Worm (Caenorhabditis elegans): Measurements from ENCODE around the gene T04C12.33.

T04C12.33 gene

ce11 chrV:11011807-11012206, 40.2 kb upstream of the T04C12.33 start:
- no peak for TF ChIP-seq drap-1 (GFP tag; optimal IDR thresholded peaks at IDR 0.05)
- TF ChIP-seq elt-1 (tag; optimal IDR thresholded peaks at IDR 0.05; ENCODE audit: borderline replicate concordance, insufficient read depth): no peak
- TF ChIP-seq ztf-11 (tag; optimal IDR thresholded peaks at IDR 0.05): no peak
- TF ChIP-seq sem-2 (GFP tag; optimal IDR thresholded peaks at IDR 0.05): no peak
- TF ChIP-seq nhr-76 (tag; optimal IDR thresholded peaks at IDR 0.05): no peak
- no peak for TF ChIP-seq lin-13 (tag; optimal IDR thresholded peaks at IDR 0.05)
- no peak for TF ChIP-seq unc-62 (GFP tag; optimal IDR thresholded peaks at IDR 0.05)
- no peak for TF ChIP-seq M03D4.4 (tag; optimal IDR thresholded peaks at IDR 0.05)
- no peak for TF ChIP-seq lin-32 (GFP tag; optimal IDR thresholded peaks at IDR 0.05)
- TF ChIP-seq ceh-83 (GFP tag; optimal IDR thresholded peaks at IDR 0.05): no peak
- no peak for TF ChIP-seq unc-120 (tag; optimal IDR thresholded peaks at IDR 0.05; ENCODE audit: poor library complexity, severe bottlenecking)
- TF ChIP-seq mab-5 (tag; optimal IDR thresholded peaks at IDR 0.05): no peak

ce11 chrV:11012419-11012818, 39.6 kb upstream of the T04C12.33 start, which contains the start of gene C13G3.1:
Gene C13G3.1 (minus strand): TSS chrV:11012465.
- TF ChIP-seq cnd-1 (tag; optimal IDR thresholded peaks at IDR 0.05) (no peak), ham-2 (GFP tag; optimal IDR thresholded peaks at IDR 0.05) (no peak), ceh-39 (tag; optimal IDR thresholded peaks at IDR 0.05) (no peak), unc-62 (GFP tag; optimal IDR thresholded peaks at IDR 0.05) (no peak), mep-1 (tag; optimal IDR thresholded peaks at IDR 0.05) (no peak), tbx-8 (GFP tag; optimal IDR thresholded peaks at IDR 0.05) (no peak), nhr-237 (tag; optimal IDR thresholded peaks at IDR 0.05) (no peak), snpc-4 (tag; optimal IDR thresholded peaks at IDR 0.05) (no peak), mls-2 (tag; optimal IDR thresholded peaks at IDR 0.05) (no peak), lin-32 (GFP tag; optimal IDR thresholded peaks at IDR 0.05) (no peak), hlh-1 (tag; optimal IDR thresholded peaks at IDR 0.05) (no peak), sptf-1 (tag; optimal IDR thresholded peaks at IDR 0.05) (no peak), elt-3 (tag; optimal IDR thresholded peaks at IDR 0.05) (no peak), M03D4.4 (tag; optimal IDR thresholded peaks at IDR 0.05) (no peak), drap-1 (GFP tag; optimal IDR thresholded peaks at IDR 0.05) (no peak), nhr-28 (tag; optimal IDR thresholded peaks at IDR 0.05) (no peak), zip-8 (tag; optimal IDR thresholded peaks at IDR 0.05) (no peak), ztf-11 (tag; optimal IDR thresholded peaks at IDR 0.05) (no peak), nhr-2 (tag; optimal IDR thresholded peaks at IDR 0.05) (no peak)

DNA sequence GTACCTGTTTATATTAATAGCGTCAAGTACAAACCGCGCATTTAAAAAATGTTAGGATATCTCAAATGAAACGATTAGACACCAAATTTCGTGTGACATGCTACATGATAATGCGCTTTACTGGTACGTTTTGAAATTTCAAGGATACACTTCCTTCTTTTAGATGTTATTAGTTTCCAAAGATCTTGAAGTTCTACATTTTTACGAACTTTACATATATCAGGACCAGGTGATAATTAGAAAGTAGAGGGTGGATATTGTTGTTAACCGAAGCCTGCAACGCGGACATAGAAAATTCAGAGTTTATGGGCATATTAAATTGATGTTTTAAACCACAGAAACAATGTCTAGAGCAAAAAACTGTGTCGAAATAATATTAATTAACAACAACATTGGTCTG, 38.8 kb upstream of the T04C12.33 start:
- TF ChIP-seq nhr-28 (tag; optimal IDR thresholded peaks at IDR 0.05) (no peak), ztf-11 (tag; optimal IDR thresholded peaks at IDR 0.05) (no peak), ham-2 (GFP tag; optimal IDR thresholded peaks at IDR 0.05) (no peak), zip-8 (tag; optimal IDR thresholded peaks at IDR 0.05) (no peak), nhr-237 (tag; optimal IDR thresholded peaks at IDR 0.05) (no peak), flh-1 (GFP tag; optimal IDR thresholded peaks at IDR 0.05) (no peak), hlh-1 (tag; optimal IDR thresholded peaks at IDR 0.05) (no peak), elt-1 (tag; optimal IDR thresholded peaks at IDR 0.05; ENCODE audit: borderline replicate concordance, insufficient read depth) (no peak), lin-13 (tag; optimal IDR thresholded peaks at IDR 0.05) (no peak), ceh-43 (GFP tag; optimal IDR thresholded peaks at IDR 0.05) (no peak), elt-3 (tag; optimal IDR thresholded peaks at IDR 0.05) (no peak)

- no peak for TF ChIP-seq ceh-83 (GFP tag; optimal IDR thresholded peaks at IDR 0.05)
- no peak for TF ChIP-seq mep-1 (tag; optimal IDR thresholded peaks at IDR 0.05)
- TF ChIP-seq zip-8 (tag; optimal IDR thresholded peaks at IDR 0.05): no peak
- no peak for TF ChIP-seq hlh-1 (tag; optimal IDR thresholded peaks at IDR 0.05)
- no peak for TF ChIP-seq ces-1 (GFP tag; optimal IDR thresholded peaks at IDR 0.05)
- no peak for TF ChIP-seq cnd-1 (tag; optimal IDR thresholded peaks at IDR 0.05)
- no peak for TF ChIP-seq lin-13 (tag; optimal IDR thresholded peaks at IDR 0.05)
- no peak for TF ChIP-seq sem-2 (GFP tag; optimal IDR thresholded peaks at IDR 0.05)
- no peak for TF ChIP-seq nhr-28 (tag; optimal IDR thresholded peaks at IDR 0.05)
- TF ChIP-seq mls-2 (tag; optimal IDR thresholded peaks at IDR 0.05): no peak
- TF ChIP-seq flh-1 (GFP tag; optimal IDR thresholded peaks at IDR 0.05): no peak
- TF ChIP-seq lsy-2 (tag; optimal IDR thresholded peaks at IDR 0.05): no peak
- no peak for TF ChIP-seq unc-39 (tag; optimal IDR thresholded peaks at IDR 0.05)
- no peak for TF ChIP-seq bed-3 (GFP tag; optimal IDR thresholded peaks at IDR 0.05)
- TF ChIP-seq snpc-4 (tag; optimal IDR thresholded peaks at IDR 0.05): no peak
- no peak for TF ChIP-seq unc-62 (GFP tag; optimal IDR thresholded peaks at IDR 0.05)
- no peak for TF ChIP-seq unc-120 (tag; optimal IDR thresholded peaks at IDR 0.05; ENCODE audit: poor library complexity, severe bottlenecking)
- TF ChIP-seq mab-5 (tag; optimal IDR thresholded peaks at IDR 0.05): no peak
- no peak for TF ChIP-seq lin-32 (GFP tag; optimal IDR thresholded peaks at IDR 0.05)
- no peak for TF ChIP-seq nhr-2 (tag; optimal IDR thresholded peaks at IDR 0.05)
These were observed 37.3 kb upstream of the T04C12.33 start for ce11 chrV:11014758-11015157.

Measured in whole organism, mixed stage, embryonic.